Worm (Caenorhabditis elegans) whole organism, late embryonic: ENCODE results near the gene Y70C5A.2.

ENCODE experiments used
- F13H6.1 ChIP-seq: sonication (generic microtip); optimal IDR thresholded peaks from 2 replicates; lab custom pipeline; 2016; ENCODE audit warnings: missing genetic modification characterization, missing compliant biosample characterization
- K02D7.2 ChIP-seq: sonication (generic microtip); optimal IDR thresholded peaks from 2 replicates; lab custom pipeline; 2017; ENCODE audit warnings: mild to moderate bottlenecking, missing genetic modification characterization, missing compliant biosample characterization
- K09A11.1 ChIP-seq: sonication (generic microtip); optimal IDR thresholded peaks from 2 replicates; lab custom pipeline; 2017; ENCODE audit warnings: antibody characterized with exemption, mild to moderate bottlenecking, missing genetic modification characterization, missing compliant biosample characterization; ENCODE audit not compliant: insufficient read depth
- ahr-1 ChIP-seq: sonication (generic microtip); optimal IDR thresholded peaks from 2 replicates; lab custom pipeline; 2016; ENCODE audit warnings: missing genetic modification characterization, missing compliant biosample characterization
- ceh-2 ChIP-seq: sonication (generic microtip); optimal IDR thresholded peaks from 2 replicates; lab custom pipeline; 2016; ENCODE audit warnings: missing genotype, missing genetic modification characterization, missing compliant biosample characterization
- ceh-22 ChIP-seq: sonication (generic microtip); optimal IDR thresholded peaks from 2 replicates; lab custom pipeline; 2017; ENCODE audit warnings: missing biosample characterization, missing genetic modification characterization
- ceh-30 ChIP-seq: fragments of 150-350 bp; optimal IDR thresholded peaks from 2 replicates; lab custom pipeline; 2014; ENCODE audit warnings: missing biosample characterization, missing genetic modification characterization
- ceh-34 ChIP-seq: sonication (generic microtip); optimal IDR thresholded peaks from 2 replicates; lab custom pipeline; 2016; ENCODE audit warnings: mild to moderate bottlenecking, missing genetic modification characterization, missing compliant biosample characterization
- ceh-6 ChIP-seq: fragments of 200-800 bp; sonication (Bioruptor generic); optimal IDR thresholded peaks from 2 replicates; lab custom pipeline; 2018; ENCODE audit warnings: mild to moderate bottlenecking, missing genetic modification characterization, missing compliant biosample characterization
- ceh-9 ChIP-seq: sonication (generic microtip); optimal IDR thresholded peaks from 2 replicates; lab custom pipeline; 2016; ENCODE audit warnings: mild to moderate bottlenecking, missing genetic modification characterization, inconsistent platforms, missing compliant biosample characterization
- che-1 ChIP-seq: sonication (generic microtip); optimal IDR thresholded peaks from 2 replicates; lab custom pipeline; 2016; ENCODE audit warnings: mild to moderate bottlenecking, missing genetic modification characterization, missing compliant biosample characterization
- dmd-4 ChIP-seq: sonication (generic microtip); optimal IDR thresholded peaks from 2 replicates; lab custom pipeline; 2016; ENCODE audit warnings: borderline replicate concordance, missing genetic modification characterization, missing compliant biosample characterization
- elt-2 ChIP-seq: sonication (generic microtip); optimal IDR thresholded peaks from 2 replicates; lab custom pipeline; 2016; ENCODE audit warnings: missing genetic modification reagents, missing genetic modification characterization, missing compliant biosample characterization
- ets-4 ChIP-seq: sonication (generic microtip); optimal IDR thresholded peaks from 2 replicates; lab custom pipeline; 2016; ENCODE audit warnings: missing genetic modification characterization, missing compliant biosample characterization
- gmeb-2 ChIP-seq: sonication (generic microtip); optimal IDR thresholded peaks from 2 replicates; lab custom pipeline; 2016; ENCODE audit warnings: missing genetic modification characterization, inconsistent platforms, missing compliant biosample characterization
- hlh-13 ChIP-seq: fragments of 200-800 bp; sonication (Bioruptor generic); optimal IDR thresholded peaks from 2 replicates; lab custom pipeline; 2018; ENCODE audit warnings: mild to moderate bottlenecking, missing genetic modification characterization, missing compliant biosample characterization
- hlh-30 ChIP-seq: sonication (generic microtip); optimal IDR thresholded peaks from 2 replicates; lab custom pipeline; 2017; ENCODE audit warnings: antibody characterized with exemption, missing genetic modification characterization, missing compliant biosample characterization; ENCODE audit not compliant: insufficient read depth
- lim-6 ChIP-seq: sonication (generic microtip); optimal IDR thresholded peaks from 2 replicates; lab custom pipeline; 2016; ENCODE audit warnings: missing genetic modification characterization, missing compliant biosample characterization
- lin-11 ChIP-seq: fragments of 200-800 bp; sonication (Bioruptor generic); optimal IDR thresholded peaks from 2 replicates; lab custom pipeline; 2018; ENCODE audit warnings: mild to moderate bottlenecking, missing genetic modification characterization, missing compliant biosample characterization
- madf-2 ChIP-seq: sonication (generic microtip); optimal IDR thresholded peaks from 2 replicates; lab custom pipeline; 2017; ENCODE audit warnings: missing genetic modification characterization, missing compliant biosample characterization
- mec-3 ChIP-seq: sonication (generic microtip); optimal IDR thresholded peaks from 2 replicates; lab custom pipeline; 2016; ENCODE audit warnings: borderline replicate concordance, missing genetic modification characterization, missing compliant biosample characterization
- nfya-1 ChIP-seq: sonication (generic microtip); optimal IDR thresholded peaks from 2 replicates; lab custom pipeline; 2017; ENCODE audit warnings: missing genetic modification characterization, mild to moderate bottlenecking, missing compliant biosample characterization, antibody characterized with exemption, moderate library complexity
- nhr-232 ChIP-seq: sonication (generic microtip); optimal IDR thresholded peaks from 2 replicates; lab custom pipeline; 2016; ENCODE audit warnings: missing genetic modification characterization, missing compliant biosample characterization
- odd-2 ChIP-seq: sonication (generic microtip); optimal IDR thresholded peaks from 2 replicates; lab custom pipeline; 2017; ENCODE audit warnings: antibody characterized with exemption, mild to moderate bottlenecking, missing genetic modification characterization, missing compliant biosample characterization
- pag-3 ChIP-seq: sonication (generic microtip); optimal IDR thresholded peaks from 2 replicates; lab custom pipeline; 2016; ENCODE audit warnings: missing compliant biosample characterization, missing genetic modification characterization, borderline replicate concordance
- pat-9 ChIP-seq: fragments of 200-800 bp; sonication (Bioruptor generic); optimal IDR thresholded peaks from 2 replicates; lab custom pipeline; 2018; ENCODE audit warnings: mild to moderate bottlenecking, missing genetic modification characterization, moderate library complexity, missing compliant biosample characterization
- ref-2 ChIP-seq: sonication (generic microtip); optimal IDR thresholded peaks from 2 replicates; lab custom pipeline; 2016; ENCODE audit warnings: missing genetic modification characterization, missing compliant biosample characterization
- rnt-1 ChIP-seq: sonication (generic microtip); optimal IDR thresholded peaks from 2 replicates; lab custom pipeline; 2016; ENCODE audit warnings: missing genetic modification characterization, missing compliant biosample characterization
- sdc-2 ChIP-seq: sonication (generic microtip); optimal IDR thresholded peaks from 2 replicates; lab custom pipeline; 2016; ENCODE audit warnings: missing genotype, missing genetic modification characterization, missing compliant biosample characterization
- syd-9 ChIP-seq: sonication (generic microtip); optimal IDR thresholded peaks from 2 replicates; lab custom pipeline; 2016; ENCODE audit warnings: mild to moderate bottlenecking, missing genetic modification characterization, moderate library complexity, missing compliant biosample characterization
- tbx-2 ChIP-seq: sonication (generic microtip); optimal IDR thresholded peaks from 2 replicates; lab custom pipeline; 2016; ENCODE audit warnings: missing genetic modification characterization, missing compliant biosample characterization
- ttx-3 ChIP-seq: sonication (generic microtip); optimal IDR thresholded peaks from 2 replicates; lab custom pipeline; 2016; ENCODE audit warnings: missing genetic modification reagents, missing genetic modification characterization, missing compliant biosample characterization
- unc-55 ChIP-seq: sonication (generic microtip); optimal IDR thresholded peaks from 2 replicates; lab custom pipeline; 2017; ENCODE audit warnings: missing biosample characterization, missing genetic modification reagents, missing genetic modification characterization
- zip-5 ChIP-seq: sonication (generic microtip); optimal IDR thresholded peaks from 2 replicates; lab custom pipeline; 2016; ENCODE audit warnings: missing genetic modification characterization, missing compliant biosample characterization

Gene Y70C5A.2

DNA sequence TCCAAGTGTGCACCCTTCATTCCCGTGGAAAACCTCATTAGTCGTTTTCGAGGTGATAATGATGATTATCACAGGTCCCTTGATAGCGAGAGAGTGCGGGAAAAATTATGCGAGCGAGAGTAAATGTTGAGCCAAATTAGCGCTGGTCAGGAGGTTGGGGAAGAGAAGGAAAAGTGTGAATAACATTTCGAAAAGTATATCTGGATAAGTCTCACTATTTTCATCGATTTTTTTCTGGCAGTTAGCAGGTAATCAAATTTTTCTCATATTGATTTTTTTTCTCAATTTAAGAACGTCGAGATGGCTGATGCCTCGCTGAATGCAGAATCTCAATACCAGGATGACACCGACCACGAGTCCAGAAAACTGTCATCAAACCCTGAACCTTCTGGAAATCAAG is 6.0 kb upstream of the Y70C5A.2 start, which contains the start of gene W06G6.2:
Gene W06G6.2, plus strand, starts transcription at position 301 of the 400 bp plus-strand sequence.
- TF ChIP-seq zip-5 (tag; lab: Kevin White, UChicago) = no peak
- no peak for TF ChIP-seq unc-55 (GFP tag; lab: Kevin White, UChicago)
- no peak for TF ChIP-seq hlh-13 (GFP tag; lab: Kevin White, UChicago)
- peak; percentile 62 for TF ChIP-seq sdc-2 (tag; lab: Kevin White, UChicago)

DNA sequence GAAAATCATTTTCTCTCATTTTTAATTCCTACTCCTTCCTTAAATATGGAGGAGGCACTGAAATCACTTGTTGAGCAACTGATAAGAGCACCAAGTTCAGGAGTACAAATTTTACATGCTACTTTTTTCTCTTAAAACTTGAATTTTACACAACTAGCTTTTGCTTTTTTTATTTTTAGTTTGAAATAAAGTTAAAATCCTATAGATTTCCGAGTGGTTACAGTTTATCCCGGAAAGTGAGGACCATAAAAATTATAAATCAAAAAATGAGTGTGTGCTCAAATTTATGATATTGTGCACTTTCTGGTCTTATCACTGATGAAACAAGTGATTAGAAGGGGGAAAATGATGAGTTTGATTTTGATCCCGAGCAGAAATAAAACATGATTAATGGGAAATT is 5.0 kb upstream of the Y70C5A.2 start, which contains the start of gene oac-53:
Gene oac-53, minus strand, starts transcription at position 9 of the 400 bp plus-strand sequence.
- TF ChIP-seq ttx-3 (no peak), sdc-2 (tag; lab: Kevin White, UChicago) (no peak), hlh-30 (tag; lab: Kevin White, UChicago) (no peak), ets-4 (tag; lab: Kevin White, UChicago) (no peak), che-1 (tag; lab: Kevin White, UChicago) (no peak), elt-2 (tag; lab: Kevin White, UChicago) (peak; percentile 32)

- peak; percentile 56 for TF ChIP-seq ttx-3
- no peak for TF ChIP-seq zip-5 (tag; lab: Kevin White, UChicago)
- no peak for TF ChIP-seq F13H6.1 (tag; lab: Kevin White, UChicago)
- no peak for TF ChIP-seq mec-3 (tag; lab: Kevin White, UChicago)
- no peak for TF ChIP-seq odd-2 (tag; lab: Kevin White, UChicago)
- TF ChIP-seq K02D7.2 (tag; lab: Kevin White, UChicago) = no peak
- TF ChIP-seq ceh-34 (tag; lab: Kevin White, UChicago) = no peak
- no peak for TF ChIP-seq hlh-30 (tag; lab: Kevin White, UChicago)
- no peak for TF ChIP-seq ref-2 (tag; lab: Kevin White, UChicago)
- TF ChIP-seq syd-9 = no peak
- TF ChIP-seq ceh-6 (GFP tag; lab: Kevin White, UChicago) = peak; percentile 57
- TF ChIP-seq lin-11 (tag; lab: Kevin White, UChicago) = peak; percentile 45
- TF ChIP-seq dmd-4 (tag; lab: Kevin White, UChicago) = no peak
- peak; percentile 24 for TF ChIP-seq pat-9
- TF ChIP-seq nhr-232 (tag; lab: Kevin White, UChicago) = no peak
- TF ChIP-seq nfya-1 (tag; lab: Kevin White, UChicago) = no peak
- TF ChIP-seq ahr-1 (tag; lab: Kevin White, UChicago) = no peak
- TF ChIP-seq lim-6 = no peak
- peak; percentile 26 for TF ChIP-seq elt-2 (tag; lab: Kevin White, UChicago)
- TF ChIP-seq ets-4 (tag; lab: Kevin White, UChicago) = no peak
These were observed 1.1 kb downstream of the Y70C5A.2 start for ce11 chrV:16621894-16622293.

DNA sequence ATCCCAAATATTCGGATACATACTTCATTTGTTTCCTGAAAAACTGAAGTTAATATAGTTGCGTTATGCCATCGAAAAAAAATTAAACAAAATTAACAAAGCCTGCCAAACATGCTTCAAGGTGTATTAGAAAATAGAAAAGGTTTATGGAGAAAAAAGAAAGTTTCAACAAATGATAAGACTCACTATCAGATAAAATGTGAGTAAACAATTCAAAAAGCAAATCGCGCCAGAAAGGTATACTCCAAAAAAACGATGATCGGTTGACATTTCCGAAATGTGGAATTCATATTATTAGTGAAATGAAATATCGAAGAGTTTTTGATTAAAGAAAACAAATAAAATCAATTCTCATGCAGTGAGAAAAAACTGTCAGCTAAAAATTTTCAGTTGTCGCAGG is 2.1 kb downstream of the Y70C5A.2 start, which contains the start of gene Y70C5A.3:
Gene Y70C5A.3, minus strand, starts transcription at position 50 of the 400 bp plus-strand sequence.
- TF ChIP-seq ceh-22 (no peak), gmeb-2 (no peak), mec-3 (tag; lab: Kevin White, UChicago) (no peak), madf-2 (tag; lab: Kevin White, UChicago) (no peak)

- TF ChIP-seq nfya-1 (tag; lab: Kevin White, UChicago) (no peak), ceh-9 (no peak), ceh-22 (no peak), che-1 (tag; lab: Kevin White, UChicago) (no peak)
These were observed 5.5 kb downstream of the Y70C5A.2 start, which contains the start of gene Y70C5A.4 for ce11 chrV:16617462-16617861. TSS of gene Y70C5A.4 (plus strand) at chrV:16617762.

DNA sequence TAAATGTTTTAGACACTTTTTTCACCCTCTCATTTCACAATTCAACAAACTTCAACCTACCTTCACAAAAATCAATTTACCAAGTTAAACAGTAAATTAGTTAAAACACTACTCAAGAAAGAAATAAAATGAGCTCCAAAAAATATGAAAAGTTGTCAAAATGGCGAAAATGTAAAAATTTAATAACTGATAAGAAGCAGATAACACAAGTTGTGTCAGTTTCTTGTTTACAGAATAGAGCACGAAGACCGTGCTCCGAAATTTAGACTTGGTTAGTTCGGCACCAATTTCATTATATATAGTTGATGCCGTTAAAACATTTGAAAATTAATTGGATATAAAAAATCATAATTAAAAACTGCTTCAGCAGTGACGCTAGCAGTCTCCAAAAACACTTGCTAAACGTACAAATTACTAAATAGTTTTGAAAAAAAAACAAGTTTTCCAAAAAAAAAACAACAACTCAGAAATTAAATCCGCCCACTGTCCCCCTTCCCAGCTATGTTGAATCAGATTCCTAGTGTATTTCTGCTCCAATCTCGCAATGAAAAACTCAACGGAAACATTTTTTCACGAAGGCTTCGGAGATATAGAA is 12.1 kb downstream of the Y70C5A.2 start, which contains the start of gene srw-54:
Gene srw-54, plus strand, starts transcription at position 545 of the 595 bp plus-strand sequence.
- TF ChIP-seq mec-3 (tag; lab: Kevin White, UChicago) (no peak), odd-2 (tag; lab: Kevin White, UChicago) (no peak), ref-2 (tag; lab: Kevin White, UChicago) (no peak), gmeb-2 (no peak), tbx-2 (tag; lab: Kevin White, UChicago) (no peak), ceh-30 (no peak), pag-3 (tag; lab: Kevin White, UChicago) (no peak), rnt-1 (tag; lab: Kevin White, UChicago) (no peak), K09A11.1 (tag; lab: Kevin White, UChicago) (no peak), ceh-2 (tag; lab: Kevin White, UChicago) (no peak)
